Worm (Caenorhabditis elegans) whole organism, L1 larva: ENCODE results near the gene H01G02.4.
A peak's percentile ranks its signal among the peaks of the same experiment; 100 is the strongest.

Experiments
- alr-1 ChIP-seq: fragments of 200-800 bp; sonication (Bioruptor generic); optimal IDR thresholded peaks from 2 replicates; lab custom pipeline; 2018; ENCODE audit warnings: borderline replicate concordance, mild to moderate bottlenecking, missing genetic modification characterization, missing compliant biosample characterization
- aly-2 ChIP-seq: fragments of 150-350 bp; optimal IDR thresholded peaks from 2 replicates; lab custom pipeline; 2014; ENCODE audit warnings: missing biosample characterization, missing genetic modification characterization
- ama-1 ChIP-seq: fragments of 150-350 bp; optimal IDR thresholded peaks from 2 replicates; lab custom pipeline; 2014
- ceh-63 ChIP-seq: fragments of 200-800 bp; sonication (Bioruptor generic); optimal IDR thresholded peaks from 2 replicates; lab custom pipeline; 2018; ENCODE audit warnings: mild to moderate bottlenecking, missing genetic modification characterization, missing compliant biosample characterization
- efl-1 ChIP-seq, 4 experiments: fragments of 150-350 bp; optimal IDR thresholded peaks in 3 of 4; peaks in 1 of 4; 1 replicate in 1 of 4; 2 replicates in 3 of 4; lab custom pipeline; 2014; ENCODE audit warnings: missing biosample characterization in 2 of 4, missing genetic modification characterization in 2 of 4, missing genetic modification reagents in 2 of 4
- fkh-4 ChIP-seq: sonication (generic microtip); optimal IDR thresholded peaks from 2 replicates; lab custom pipeline; 2016; ENCODE audit warnings: missing compliant biosample characterization, missing genetic modification characterization, borderline replicate concordance
- fos-1 ChIP-seq: fragments of 150-350 bp; optimal IDR thresholded peaks from 2 replicates; lab custom pipeline; 2014; ENCODE audit warnings: missing biosample characterization, missing genetic modification characterization
- isw-1 ChIP-seq: fragments of 200-800 bp; sonication (Bioruptor generic); IDR thresholded peaks from 2 replicates; pipeline ENCODE4 v1.3.6; 2022; ENCODE audit warnings: missing genetic modification characterization, missing compliant biosample characterization
- jun-1 ChIP-seq: fragments of 150-350 bp; optimal IDR thresholded peaks from 2 replicates; lab custom pipeline; 2014; ENCODE audit warnings: missing biosample characterization, missing genetic modification reagents, missing genetic modification characterization
- nhr-11 ChIP-seq: fragments of 150-350 bp; optimal IDR thresholded peaks from 2 replicates; lab custom pipeline; 2014; ENCODE audit warnings: missing biosample characterization, missing genetic modification characterization
- nhr-19 ChIP-seq: fragments of 200-800 bp; sonication (Bioruptor generic); conservative IDR thresholded peaks from 2 replicates; pipeline ENCODE4 v1.3.6; 2022; ENCODE audit warnings: missing genetic modification characterization, missing compliant biosample characterization
- nhr-28 ChIP-seq: fragments of 150-350 bp; optimal IDR thresholded peaks from 2 replicates; lab custom pipeline; 2014; ENCODE audit warnings: missing biosample characterization, missing genetic modification characterization
- nhr-47 ChIP-seq: sonication (generic microtip); optimal IDR thresholded peaks from 2 replicates; lab custom pipeline; 2016; ENCODE audit warnings: mild to moderate bottlenecking, missing genetic modification characterization, moderate library complexity, missing compliant biosample characterization
- nhr-71 ChIP-seq: sonication (generic microtip); optimal IDR thresholded peaks from 2 replicates; lab custom pipeline; 2016; ENCODE audit warnings: mild to moderate bottlenecking, missing genetic modification characterization, moderate library complexity, missing compliant biosample characterization
- nhr-77 ChIP-seq: fragments of 150-350 bp; optimal IDR thresholded peaks from 2 replicates; lab custom pipeline; 2014; ENCODE audit warnings: missing biosample characterization, missing genetic modification characterization
- nhr-84 ChIP-seq: sonication (generic microtip); optimal IDR thresholded peaks from 2 replicates; lab custom pipeline; 2017; ENCODE audit warnings: missing biosample characterization, missing genetic modification characterization
- nhr-85 ChIP-seq: sonication (generic microtip); peaks from one replicate; lab custom pipeline; 2016; ENCODE audit warnings: missing genetic modification characterization, inconsistent platforms, missing compliant biosample characterization
- pqm-1 ChIP-seq: sonication (generic microtip); optimal IDR thresholded peaks from 3 replicates; lab custom pipeline; 2017; ENCODE audit warnings: missing biosample characterization, missing genetic modification characterization
- sup-37 ChIP-seq: fragments of 200-800 bp; sonication (Bioruptor generic); optimal IDR thresholded peaks from 2 replicates; lab custom pipeline; 2018; ENCODE audit warnings: mild to moderate bottlenecking, missing genetic modification characterization, missing compliant biosample characterization
- tbx-2 ChIP-seq: sonication (generic microtip); optimal IDR thresholded peaks from 2 replicates; lab custom pipeline; 2016; ENCODE audit warnings: missing genetic modification characterization, missing compliant biosample characterization
- unc-86 ChIP-seq: sonication (generic microtip); optimal IDR thresholded peaks from 2 replicates; lab custom pipeline; 2016; ENCODE audit warnings: missing genetic modification characterization, missing compliant biosample characterization
- unc-98 ChIP-seq: fragments of 200-800 bp; sonication (Bioruptor generic); IDR thresholded peaks from 2 replicates; pipeline ENCODE4 v1.3.6; 2022; ENCODE audit warnings: missing genetic modification characterization, missing compliant biosample characterization
- ztf-11 ChIP-seq, 2 experiments: sonication (generic microtip); optimal IDR thresholded peaks; 2 replicates each; lab custom pipeline; 2016 to 2017; ENCODE audit warnings: missing genetic modification characterization in 2 of 2, missing biosample characterization in 1 of 2, missing compliant biosample characterization in 1 of 2

Gene H01G02.4

ce11 chrIV:11755907-11756306 is 47.0 kb downstream of the H01G02.4 start, which contains the start of gene T12A7.9:
Gene T12A7.9, minus strand, starts transcription at chrIV:11756007.
- no peak for TF ChIP-seq nhr-11 (tag; lab: Kevin White, UChicago)
- peak; percentile 14 for TF ChIP-seq nhr-47 (tag; lab: Kevin White, UChicago)
- TF ChIP-seq, all 84 proteins: peak for 1

DNA sequence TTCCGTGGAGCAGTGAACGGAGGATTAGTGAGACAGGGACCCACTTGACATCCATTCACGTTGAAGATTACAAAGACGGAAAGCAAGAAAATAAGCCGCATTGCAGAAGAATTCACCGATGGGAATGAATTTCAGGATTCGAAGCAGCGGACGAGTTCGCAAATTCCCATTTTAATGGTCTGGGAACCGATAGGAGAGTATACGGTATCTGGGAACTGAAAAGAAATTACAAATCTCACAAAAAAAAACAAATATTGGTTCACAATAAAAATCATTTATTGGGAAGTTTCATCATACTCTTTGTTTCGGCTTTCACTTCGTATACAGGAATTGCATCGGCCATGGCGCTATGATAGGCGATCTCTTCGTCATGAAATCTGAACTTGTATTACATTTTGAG is 47.9 kb downstream of the H01G02.4 start, which contains the start of gene T12A7.10:
Gene T12A7.10 (minus strand): TSS at position 101 of the 400 bp plus-strand sequence.
- no peak for TF ChIP-seq tbx-2 (tag; lab: Kevin White, UChicago)
- no peak for TF ChIP-seq efl-1 (optimal IDR thresholded peaks at IDR 0.05; lab: Kevin White, UChicago)
- peak in 1 of 2 experiments; percentile 0 for TF ChIP-seq efl-1 (GFP tag; optimal IDR thresholded peaks at IDR 0.05 in 1 of 2; lab: Kevin White, UChicago)
- TF ChIP-seq nhr-85 (tag; lab: Kevin White, UChicago), result peak; percentile 42
- TF ChIP-seq, all 84 proteins: peak for 2

ce11 chrIV:11754328-11754727 is 48.6 kb downstream of the H01G02.4 start, which contains the start of gene scl-18:
Gene scl-18, minus strand, starts transcription at chrIV:11754428.
- no peak for TF ChIP-seq aly-2 (tag; lab: Kevin White, UChicago)
- TF ChIP-seq fkh-4, result no peak
- no peak for TF ChIP-seq isw-1
- no peak for TF ChIP-seq ceh-63 (GFP tag; lab: Kevin White, UChicago)
- TF ChIP-seq pqm-1 (tag; lab: Kevin White, UChicago), result no peak
- no peak for TF ChIP-seq nhr-77 (tag; lab: Kevin White, UChicago)
- TF ChIP-seq ztf-11 (tag; optimal IDR thresholded peaks at IDR 0.05; lab: Kevin White, UChicago), result no peak
- TF ChIP-seq fos-1 (tag; lab: Kevin White, UChicago), result no peak
- no peak for TF ChIP-seq unc-86
- no peak for TF ChIP-seq ama-1 (lab: Kevin White, UChicago)
- no peak for TF ChIP-seq nhr-19
- TF ChIP-seq unc-98 (GFP tag; lab: Robert Waterston, UW), result no peak
- TF ChIP-seq nhr-28, result no peak
- no peak for TF ChIP-seq sup-37 (GFP tag; lab: Kevin White, UChicago)
- TF ChIP-seq nhr-71, result no peak
- no peak for TF ChIP-seq nhr-84 (tag; lab: Kevin White, UChicago)
- TF ChIP-seq alr-1, result no peak
- TF ChIP-seq jun-1 (tag; lab: Kevin White, UChicago), result no peak
- TF ChIP-seq, all 84 proteins: peak for 0
